Worm (Caenorhabditis elegans) whole organism, midembryonic: ENCODE measurements around the gene C04H5.7.

Source experiments
- T22C8.4 ChIP-seq: fragments of 200-800 bp; sonication (Bioruptor generic); IDR thresholded peaks from 2 replicates; pipeline ENCODE4 v1.3.6; 2022; ENCODE audit warnings: missing genetic modification characterization, missing compliant biosample characterization
- cog-1 ChIP-seq: sonication (generic microtip); optimal IDR thresholded peaks from 2 replicates; lab custom pipeline; 2016; ENCODE audit warnings: missing genetic modification characterization, missing compliant biosample characterization
- flt-1 ChIP-seq: fragments of 200-800 bp; sonication (Bioruptor generic); IDR thresholded peaks from 2 replicates; pipeline ENCODE4 v1.3.6; 2022; ENCODE audit warnings: missing genetic modification characterization, missing compliant biosample characterization
- med-1 ChIP-seq: sonication (generic microtip); optimal IDR thresholded peaks from 2 replicates; lab custom pipeline; 2017; ENCODE audit warnings: missing genetic modification characterization, mild to moderate bottlenecking, missing compliant biosample characterization, antibody characterized with exemption, missing genetic modification reagents; ENCODE audit not compliant: insufficient read depth

ce11 chrII:14494414-14494463, 43.5 kb upstream of the C04H5.7 start, which contains the start of gene cysl-2:
- TF ChIP-seq med-1 (GFP tag; lab: Kevin White, UChicago) (no peak), T22C8.4 (no peak), flt-1 (GFP tag; lab: Robert Waterston, UW) (no peak), cog-1 (tag; lab: Kevin White, UChicago) (no peak)
